Fruit fly (Drosophila melanogaster) whole organism, wandering third instar larva: Measurements from ENCODE around the gene kay.

Experiments used
- Hr78 ChIP-seq: fragments of >200 bp; optimal IDR thresholded peaks from 2 replicates; lab custom pipeline; 2017; ENCODE audit warnings: missing biosample characterization, missing genetic modification characterization
- brk ChIP-seq: fragments of 200-800 bp; sonication (Bioruptor generic); optimal IDR thresholded peaks from 2 replicates; lab custom pipeline; 2016; ENCODE audit warnings: missing biosample characterization, mild to moderate bottlenecking, missing genetic modification characterization
- pan ChIP-seq: fragments of >200 bp; optimal IDR thresholded peaks from 2 replicates; lab custom pipeline; 2017

- no peak for TF ChIP-seq pan (lab: Kevin White, UChicago)
- no peak for TF ChIP-seq brk (GFP tag; lab: Kevin White, UChicago)
- no peak for TF ChIP-seq Hr78 (GFP tag; lab: Kevin White, UChicago)
Observed at dm6 chr3R:29758129-29758733, 7.6 kb upstream of the kay start.
